Worm (Caenorhabditis elegans) whole organism, L2 larva: Measurements from ENCODE around the gene nono-1.

Experiments used
- C34F6.9 ChIP-seq: fragments of 150-350 bp; optimal IDR thresholded peaks from 2 replicates; lab custom pipeline; 2014; ENCODE audit warnings: missing biosample characterization, missing genetic modification characterization
- F13H6.1 ChIP-seq: sonication (generic microtip); optimal IDR thresholded peaks from 2 replicates; lab custom pipeline; 2016; ENCODE audit warnings: missing genetic modification characterization, missing compliant biosample characterization
- Y55F3AM.14 ChIP-seq: fragments of 200-800 bp; sonication (Bioruptor generic); optimal IDR thresholded peaks from 2 replicates; lab custom pipeline; 2018; ENCODE audit warnings: mild to moderate bottlenecking, missing genetic modification characterization, missing compliant biosample characterization
- alr-1 ChIP-seq: fragments of 150-350 bp; optimal IDR thresholded peaks from 2 replicates; lab custom pipeline; 2014; ENCODE audit warnings: missing biosample characterization, missing genetic modification characterization
- aly-2 ChIP-seq: fragments of 150-350 bp; optimal IDR thresholded peaks from 2 replicates; lab custom pipeline; 2014; ENCODE audit warnings: missing biosample characterization, missing genetic modification characterization
- ceh-82 ChIP-seq: fragments of 150-350 bp; optimal IDR thresholded peaks from 2 replicates; lab custom pipeline; 2014; ENCODE audit warnings: missing biosample characterization, missing genetic modification characterization
- crh-2 ChIP-seq: sonication (generic microtip); optimal IDR thresholded peaks from 2 replicates; lab custom pipeline; 2017; ENCODE audit warnings: missing biosample characterization, missing genetic modification characterization
- egl-27 ChIP-seq: sonication (generic microtip); optimal IDR thresholded peaks from 3 replicates; lab custom pipeline; 2017; ENCODE audit warnings: missing biosample characterization, missing genetic modification reagents, missing genetic modification characterization
- elt-1 ChIP-seq: fragments of 150-350 bp; optimal IDR thresholded peaks from 2 replicates; lab custom pipeline; 2014; ENCODE audit warnings: missing biosample characterization, missing genetic modification characterization
- elt-3 ChIP-seq: sonication (generic microtip); optimal IDR thresholded peaks from 2 replicates; lab custom pipeline; 2017; ENCODE audit warnings: missing biosample characterization, missing genetic modification characterization
- fos-1 ChIP-seq: fragments of 150-350 bp; optimal IDR thresholded peaks from 2 replicates; lab custom pipeline; 2014; ENCODE audit warnings: missing biosample characterization, missing genetic modification characterization
- lin-11 ChIP-seq: fragments of 150-350 bp; sonication (generic microtip); optimal IDR thresholded peaks from 2 replicates; lab custom pipeline; 2014; ENCODE audit warnings: missing biosample characterization, missing genetic modification characterization, inconsistent platforms, mixed read lengths
- lin-13 ChIP-seq: fragments of 150-350 bp; optimal IDR thresholded peaks from 2 replicates; lab custom pipeline; 2014; ENCODE audit warnings: missing biosample characterization, missing genetic modification reagents, missing genetic modification characterization
- mab-5 ChIP-seq: fragments of 150-350 bp; optimal IDR thresholded peaks from 2 replicates; lab custom pipeline; 2014; ENCODE audit warnings: missing biosample characterization, missing genetic modification characterization
- mbf-1 ChIP-seq: sonication (generic microtip); optimal IDR thresholded peaks from 2 replicates; lab custom pipeline; 2017; ENCODE audit warnings: missing biosample characterization, missing genetic modification characterization
- mdl-1 ChIP-seq, 2 experiments: fragments of 150-350 bp in 1 of 2; sonication (generic microtip) in 1 of 2; optimal IDR thresholded peaks; 2 replicates each; lab custom pipeline; 2017; ENCODE audit warnings: missing biosample characterization in 2 of 2, missing genetic modification characterization in 2 of 2
- nhr-10 ChIP-seq: sonication (generic microtip); optimal IDR thresholded peaks from 2 replicates; lab custom pipeline; 2017; ENCODE audit warnings: missing biosample characterization, missing genetic modification characterization
- nhr-11 ChIP-seq: fragments of 150-350 bp; optimal IDR thresholded peaks from 2 replicates; lab custom pipeline; 2014; ENCODE audit warnings: missing biosample characterization, missing genetic modification characterization
- nhr-129 ChIP-seq: fragments of 150-350 bp; optimal IDR thresholded peaks from 2 replicates; lab custom pipeline; 2014; ENCODE audit warnings: missing biosample characterization, missing genetic modification characterization
- nhr-237 ChIP-seq: fragments of 150-350 bp; optimal IDR thresholded peaks from 2 replicates; lab custom pipeline; 2014; ENCODE audit warnings: missing biosample characterization, missing genetic modification characterization
- nhr-25 ChIP-seq: fragments of 150-350 bp; sonication (generic microtip); optimal IDR thresholded peaks from 3 replicates; lab custom pipeline; 2014; ENCODE audit warnings: missing biosample characterization, missing genetic modification characterization
- peb-1 ChIP-seq: fragments of 150-350 bp; optimal IDR thresholded peaks from 2 replicates; lab custom pipeline; 2014; ENCODE audit warnings: missing biosample characterization, missing genetic modification characterization
- sem-4 ChIP-seq: fragments of 150-350 bp; optimal IDR thresholded peaks from 2 replicates; lab custom pipeline; 2014; ENCODE audit warnings: missing biosample characterization, missing genetic modification reagents, missing genetic modification characterization
- skn-1 ChIP-seq: sonication (generic microtip); optimal IDR thresholded peaks from 2 replicates; lab custom pipeline; 2017; ENCODE audit warnings: missing biosample characterization, missing genetic modification characterization
- sma-9 ChIP-seq, 2 experiments: fragments of 150-350 bp in 1 of 2; sonication (generic microtip) in 1 of 2; optimal IDR thresholded peaks; 2 replicates each; lab custom pipeline; 2014 to 2016; ENCODE audit warnings: missing genetic modification characterization in 2 of 2, mild to moderate bottlenecking in 1 of 2, missing biosample characterization in 1 of 2, missing compliant biosample characterization in 1 of 2, missing genetic modification reagents in 1 of 2, moderate library complexity in 1 of 2
- snpc-4 ChIP-seq: fragments of 150-350 bp; optimal IDR thresholded peaks from 2 replicates; lab custom pipeline; 2014; ENCODE audit warnings: missing biosample characterization, missing genetic modification characterization
- unc-39 ChIP-seq: fragments of 150-350 bp; optimal IDR thresholded peaks from 2 replicates; lab custom pipeline; 2014; ENCODE audit warnings: missing biosample characterization, missing genetic modification characterization
- unc-55 ChIP-seq: fragments of 150-350 bp; sonication (generic microtip); optimal IDR thresholded peaks from 3 replicates; lab custom pipeline; 2014; ENCODE audit warnings: missing biosample characterization, missing genetic modification reagents, missing genetic modification characterization
- unc-62 ChIP-seq: fragments of 150-350 bp; optimal IDR thresholded peaks from 2 replicates; lab custom pipeline; 2014; ENCODE audit warnings: missing biosample characterization, missing genetic modification reagents, missing genetic modification characterization
- ztf-1 ChIP-seq: fragments of 200-800 bp; sonication (Bioruptor generic); conservative IDR thresholded peaks from 2 replicates; pipeline ENCODE4 v1.3.6; 2022; ENCODE audit warnings: missing genetic modification characterization, missing compliant biosample characterization
- ztf-11 ChIP-seq: sonication (generic microtip); optimal IDR thresholded peaks from 2 replicates; lab custom pipeline; 2017; ENCODE audit warnings: missing biosample characterization, missing genetic modification characterization

The nono-1 gene

DNA sequence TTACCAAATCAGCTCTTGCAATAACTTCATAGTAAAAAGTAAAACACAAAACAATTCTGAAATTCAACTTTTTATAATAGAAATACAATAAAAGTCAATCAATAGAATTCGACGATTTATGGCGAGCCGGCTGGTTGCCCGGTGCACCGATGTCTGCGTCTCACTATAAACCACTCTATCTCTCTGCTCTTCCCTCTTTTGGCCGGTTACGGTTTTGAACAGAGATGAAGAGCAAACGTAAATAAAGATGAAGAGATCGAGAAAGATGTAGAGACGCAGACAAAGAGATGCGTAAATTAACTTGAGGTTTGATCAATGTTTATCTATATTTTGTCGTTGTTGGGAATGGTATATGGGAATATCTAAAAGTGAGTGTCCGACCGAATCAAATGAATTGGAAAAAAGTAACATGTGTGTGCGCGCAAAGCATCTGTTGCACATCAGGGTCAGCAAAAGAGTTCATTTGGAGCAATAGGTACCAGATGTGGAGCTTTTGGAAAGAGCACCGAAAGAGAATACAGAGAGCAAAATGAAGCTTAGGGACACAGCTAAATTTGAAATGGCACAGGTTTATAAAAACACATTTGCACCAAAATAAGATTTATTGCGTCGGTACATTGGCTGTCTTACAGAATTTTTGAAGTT lies 22.4 kb upstream of the nono-1 start:
- peak; percentile 8 for TF ChIP-seq sma-9 (GFP tag; optimal IDR thresholded peaks at IDR 0.05; lab: Kevin White, UChicago)
- TF ChIP-seq sma-9 (tag; optimal IDR thresholded peaks at IDR 0.05; lab: Kevin White, UChicago): no peak
- TF ChIP-seq nhr-10: no peak
- TF ChIP-seq snpc-4 (tag; lab: Kevin White, UChicago): no peak
- TF ChIP-seq crh-2 (tag; lab: Kevin White, UChicago): no peak
- no peak for TF ChIP-seq lin-13 (GFP tag; lab: Kevin White, UChicago)
- no peak for TF ChIP-seq unc-62 (GFP tag; lab: Kevin White, UChicago)
- no peak for TF ChIP-seq nhr-237 (tag; lab: Kevin White, UChicago)
- peak; percentile 29 for TF ChIP-seq F13H6.1 (tag; lab: Kevin White, UChicago)
- TF ChIP-seq elt-3: no peak
- no peak for TF ChIP-seq mbf-1 (tag; lab: Kevin White, UChicago)
- no peak for TF ChIP-seq ztf-11 (tag; lab: Kevin White, UChicago)
- TF ChIP-seq nhr-11 (tag; lab: Kevin White, UChicago): no peak
- no peak for TF ChIP-seq ceh-82 (tag; lab: Kevin White, UChicago)
- no peak for TF ChIP-seq alr-1
- no peak for TF ChIP-seq sem-4 (tag; lab: Kevin White, UChicago)
- TF ChIP-seq mdl-1 (tag; optimal IDR thresholded peaks at IDR 0.05; lab: Kevin White, UChicago): no peak
- TF ChIP-seq C34F6.9 (tag; lab: Kevin White, UChicago): no peak

DNA sequence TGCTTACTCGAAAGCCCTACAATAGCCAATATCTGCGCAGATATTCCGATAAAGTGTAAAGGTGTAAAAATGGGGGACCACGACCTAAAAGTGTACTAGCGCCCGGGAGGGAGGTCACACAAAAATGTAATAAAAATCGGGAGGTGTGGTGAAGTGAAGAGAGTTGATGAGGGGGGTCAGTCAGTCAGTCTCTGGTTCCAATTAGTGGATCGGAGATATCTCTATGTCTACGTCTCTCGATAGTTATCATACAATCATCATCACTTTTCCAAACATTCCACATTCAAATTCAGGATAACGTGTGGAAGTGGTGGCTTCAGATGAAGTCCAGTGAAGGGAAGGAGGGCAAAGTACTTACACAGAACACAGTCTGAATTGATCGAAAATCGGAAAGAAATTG lies 18.0 kb upstream of the nono-1 start:
- TF ChIP-seq ztf-1 (GFP tag; lab: Robert Waterston, UW): no peak
- peak; percentile 4 for TF ChIP-seq nhr-129 (tag; lab: Kevin White, UChicago)

DNA sequence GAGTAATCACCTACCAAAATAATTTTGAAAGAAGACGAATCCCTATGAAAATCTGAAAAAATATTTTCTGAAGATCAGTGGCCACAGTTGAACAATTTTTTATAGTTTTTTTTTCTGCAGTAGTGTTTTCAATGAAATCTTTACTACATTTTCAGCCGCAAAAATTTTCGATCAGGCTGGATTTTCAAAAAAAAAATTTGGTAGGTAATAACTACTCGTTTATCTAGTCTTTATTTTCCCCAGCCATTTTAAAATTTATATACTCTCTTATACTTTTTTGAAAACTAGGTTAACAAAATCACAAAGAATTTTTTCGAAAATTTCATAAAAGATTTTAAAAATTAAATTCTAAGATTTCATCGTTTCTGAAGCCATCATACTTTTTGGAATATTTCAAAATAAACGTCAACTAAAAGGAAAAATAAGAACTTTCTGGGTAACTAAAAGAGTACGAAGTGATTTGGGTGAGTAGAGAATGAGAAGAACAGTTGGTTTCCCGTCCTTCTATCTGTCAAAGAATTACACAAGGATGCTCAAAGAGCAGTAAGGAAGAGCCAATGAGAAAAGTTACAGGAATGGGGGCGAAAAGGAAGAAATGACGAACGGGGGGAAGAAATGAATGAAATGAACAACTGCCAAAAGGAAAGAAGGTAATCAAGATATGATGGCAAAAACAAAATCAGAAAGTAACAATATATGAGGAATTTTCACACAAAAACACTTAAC lies 17.1 kb upstream of the nono-1 start, which contains the start of gene mlp-1:
Gene mlp-1 (minus strand): TSS at position 51 of the 726 bp plus-strand sequence.
- no peak for TF ChIP-seq mbf-1 (tag; lab: Kevin White, UChicago)
- no peak for TF ChIP-seq sma-9 (GFP tag; optimal IDR thresholded peaks at IDR 0.05; lab: Kevin White, UChicago)
- TF ChIP-seq sma-9 (tag; optimal IDR thresholded peaks at IDR 0.05; lab: Kevin White, UChicago): no peak
- TF ChIP-seq unc-62 (GFP tag; lab: Kevin White, UChicago): no peak
- TF ChIP-seq mab-5 (tag; lab: Kevin White, UChicago): no peak

DNA sequence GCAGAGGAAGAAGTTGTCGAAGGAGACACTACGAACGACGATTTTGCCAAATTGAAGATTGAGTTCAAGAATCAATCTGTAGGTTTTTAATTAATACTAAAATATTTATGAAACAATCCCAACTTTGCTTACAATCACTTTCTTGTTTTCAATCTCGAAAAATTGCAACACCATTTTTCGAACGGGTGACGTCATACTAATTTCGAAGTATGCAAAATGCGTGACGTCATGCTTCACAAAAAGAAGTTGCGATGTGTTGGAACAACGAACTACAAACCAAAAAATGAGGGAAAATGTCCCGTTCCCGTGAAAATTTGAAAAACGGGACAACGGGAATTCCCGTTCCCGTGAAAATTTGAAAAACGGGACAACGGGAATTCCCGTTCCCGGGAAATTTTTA lies 9.6 kb upstream of the nono-1 start:
- TF ChIP-seq elt-1 (no peak), peb-1 (tag; lab: Kevin White, UChicago) (no peak), aly-2 (no peak), sem-4 (tag; lab: Kevin White, UChicago) (no peak), egl-27 (tag; lab: Kevin White, UChicago) (no peak), nhr-25 (no peak), ceh-82 (tag; lab: Kevin White, UChicago) (no peak), ztf-11 (tag; lab: Kevin White, UChicago) (no peak), skn-1 (tag; lab: Kevin White, UChicago) (no peak), crh-2 (tag; lab: Kevin White, UChicago) (no peak), nhr-10 (no peak), elt-3 (no peak), mab-5 (tag; lab: Kevin White, UChicago) (no peak), lin-11 (tag; lab: Kevin White, UChicago) (no peak), snpc-4 (tag; lab: Kevin White, UChicago) (no peak), Y55F3AM.14 (GFP tag; lab: Kevin White, UChicago) (no peak), unc-55 (GFP tag; lab: Kevin White, UChicago) (no peak), mbf-1 (tag; lab: Kevin White, UChicago) (no peak), unc-39 (no peak), lin-13 (GFP tag; lab: Kevin White, UChicago) (no peak)

DNA sequence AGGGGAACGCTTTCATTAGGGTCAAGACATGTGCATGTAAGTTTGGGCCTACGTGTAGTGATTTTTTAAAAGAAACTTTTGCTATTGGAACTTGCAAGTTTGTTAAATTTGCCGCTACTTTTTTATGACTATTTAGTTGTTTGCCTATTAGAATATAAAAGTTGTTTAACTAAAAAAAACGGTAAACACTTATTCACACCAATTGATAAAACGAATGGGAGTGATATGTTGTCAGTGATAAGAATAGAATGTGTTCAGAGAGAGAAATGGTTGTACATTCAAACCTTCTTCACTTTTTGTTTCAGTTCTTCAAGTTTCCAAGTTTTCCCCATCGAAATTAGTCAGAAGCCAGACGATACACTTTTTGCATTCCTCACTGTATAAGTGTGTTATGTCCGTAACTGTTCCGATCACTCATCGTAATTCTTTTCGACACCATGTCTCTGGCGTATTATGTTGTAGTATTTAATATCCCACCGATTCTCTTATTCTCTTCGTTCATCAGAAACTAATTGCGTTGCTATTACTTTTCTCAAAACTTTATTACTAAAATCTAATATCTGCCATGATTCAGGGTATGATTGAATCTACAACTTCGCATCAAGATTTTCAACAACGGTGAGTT lies 7.9 kb upstream of the nono-1 start, which contains the start of gene dct-6:
Gene dct-6 (plus strand): TSS at position 575 of the 625 bp plus-strand sequence.
- TF ChIP-seq mab-5 (tag; lab: Kevin White, UChicago): no peak
- TF ChIP-seq fos-1: peak; percentile 79
